Worm (Caenorhabditis elegans) whole organism, early embryonic: Measurements from ENCODE around the gene K04H4.5.

ENCODE experiments used
- ama-1 ChIP-seq: fragments of 150-350 bp; optimal IDR thresholded peaks from 2 replicates; lab custom pipeline; 2014
- ceh-36 ChIP-seq: sonication (generic microtip); optimal IDR thresholded peaks from 2 replicates; lab custom pipeline; 2016; ENCODE audit warnings: missing genetic modification characterization, inconsistent platforms, missing compliant biosample characterization
- flt-1 ChIP-seq: fragments of 200-800 bp; sonication (Bioruptor generic); IDR thresholded peaks from 2 replicates; pipeline ENCODE4 v1.3.6; 2022; ENCODE audit warnings: missing genetic modification characterization, missing compliant biosample characterization
- hmbx-1 ChIP-seq: sonication (generic microtip); optimal IDR thresholded peaks from 2 replicates; lab custom pipeline; 2016; ENCODE audit warnings: mild to moderate bottlenecking, missing genetic modification characterization, missing compliant biosample characterization
- tbx-11 ChIP-seq: fragments of 200-800 bp; sonication (Bioruptor generic); IDR thresholded peaks from 2 replicates; pipeline ENCODE4 v1.3.6; 2022; ENCODE audit warnings: missing genetic modification characterization, missing compliant biosample characterization
- tra-4 ChIP-seq: sonication (generic microtip); optimal IDR thresholded peaks from 2 replicates; lab custom pipeline; 2017; ENCODE audit warnings: missing genetic modification characterization, missing compliant biosample characterization

DNA sequence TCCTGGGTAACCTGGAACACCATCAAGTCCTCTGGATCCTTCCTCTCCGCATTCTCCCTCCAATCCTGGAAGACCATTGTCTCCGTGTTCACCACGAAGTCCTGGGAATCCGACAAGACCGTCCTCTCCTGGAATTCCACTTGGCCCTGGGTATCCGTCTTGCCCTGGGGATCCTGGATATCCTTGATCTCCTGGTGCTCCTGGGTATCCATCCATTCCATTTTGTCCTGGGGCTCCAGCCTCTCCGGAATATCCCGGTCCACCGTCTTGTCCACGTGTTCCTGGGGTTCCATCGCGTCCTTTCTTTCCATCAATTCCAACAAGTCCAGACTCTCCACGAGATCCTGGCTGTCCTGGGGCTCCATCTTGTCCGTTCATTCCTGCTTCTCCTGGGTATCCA is 19.1 kb upstream of the K04H4.5 start:
- TF ChIP-seq tbx-11 (GFP tag; lab: Robert Waterston, UW), result no peak
- TF ChIP-seq ceh-36 (tag; lab: Kevin White, UChicago), result no peak
- no peak for TF ChIP-seq hmbx-1 (tag; lab: Kevin White, UChicago)
- no peak for TF ChIP-seq tra-4 (tag; lab: Kevin White, UChicago)
- TF ChIP-seq flt-1, result no peak
- TF ChIP-seq ama-1, result no peak
